Fruit fly (Drosophila melanogaster): ENCODE results near the gene inaF-C.

Gene inaF-C

DNA sequence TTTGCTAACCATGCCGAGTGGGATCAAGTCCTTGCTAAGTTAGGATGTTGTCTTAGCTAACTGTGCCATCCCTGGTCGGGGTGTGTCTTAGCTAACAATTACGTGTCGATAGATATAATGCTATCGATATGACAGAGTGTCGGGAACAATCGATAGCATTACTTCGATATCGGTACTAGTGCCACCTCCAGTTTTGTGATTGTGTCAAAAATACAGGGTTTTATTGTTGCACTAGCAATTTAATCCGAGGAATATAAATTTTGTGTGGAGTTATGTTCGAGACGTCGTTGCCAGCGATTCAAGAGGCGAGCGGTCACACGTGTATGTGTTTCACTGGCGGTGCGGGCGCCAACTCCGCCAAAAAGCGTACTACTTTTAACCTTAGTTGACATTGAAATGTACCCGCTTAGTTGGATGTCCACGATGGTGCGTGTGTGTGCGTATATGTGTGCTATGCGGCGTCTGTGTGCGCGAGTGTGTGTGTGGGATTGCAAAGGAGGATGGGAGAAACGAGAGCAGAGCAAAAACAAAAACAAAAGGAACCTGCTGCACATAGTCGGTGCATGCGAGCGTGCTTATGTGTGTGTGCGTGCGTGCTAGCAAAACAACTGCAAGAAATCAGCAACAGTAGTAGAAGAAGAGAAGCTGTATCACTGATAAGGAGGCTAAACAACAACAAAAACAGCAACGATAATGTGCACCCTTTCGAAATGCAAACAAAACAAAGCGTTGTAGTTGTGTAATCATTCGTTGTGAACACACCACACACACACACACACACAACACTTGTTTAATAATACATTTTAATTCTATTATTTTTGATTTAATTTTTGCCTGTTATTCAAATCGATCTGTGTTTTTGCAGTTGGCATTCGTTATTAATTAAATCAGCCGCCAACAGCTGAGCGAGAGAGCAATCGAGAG, 36.3 kb downstream of the inaF-C start, which contains the start of gene PhKgamma (continued):
- no peak; the same call in 1 of the 2 replicates for TF ChIP-seq CG9932 (GFP tag; IDR thresholded peaks at IDR 0.05)
- TF ChIP-seq CG8478 (optimal IDR thresholded peaks at IDR 0.05), result peak; percentile 59
- no peak for TF ChIP-seq pan (optimal IDR thresholded peaks at IDR 0.05)
- TF ChIP-seq pan (GFP tag; optimal IDR thresholded peaks at IDR 0.05 in 1 of 2, IDR thresholded peaks at IDR 0.05 in 1 of 2), result no peak
- peak; percentile 82 for TF ChIP-seq nom (GFP tag; optimal IDR thresholded peaks at IDR 0.05)
- TF ChIP-seq HLH4C (GFP tag; IDR thresholded peaks at IDR 0.05; ENCODE audit: partially characterized antibody), result peak; percentile 87
- TF ChIP-seq CTCF (GFP tag; optimal IDR thresholded peaks at IDR 0.05), result peak; percentile 80
- TF ChIP-seq CG18599 (GFP tag; optimal IDR thresholded peaks at IDR 0.05), result peak; percentile 53
- TF ChIP-seq pho (GFP tag; optimal IDR thresholded peaks at IDR 0.05), result peak; percentile 56
- peak; percentile 50 for TF ChIP-seq sug (tag; optimal IDR thresholded peaks at IDR 0.05)
- peak; percentile 86 for TF ChIP-seq D (optimal IDR thresholded peaks at IDR 0.05)
- no peak for TF ChIP-seq D (GFP tag; optimal IDR thresholded peaks at IDR 0.05)
- TF ChIP-seq zf30C (GFP tag; optimal IDR thresholded peaks at IDR 0.05), result no peak
- peak; percentile 76 for TF ChIP-seq trem (tag; optimal IDR thresholded peaks at IDR 0.05)
- TF ChIP-seq CG9727 (GFP tag; optimal IDR thresholded peaks at IDR 0.05), result peak; percentile 20
- TF ChIP-seq CG7963 (GFP tag; IDR thresholded peaks at IDR 0.05; ENCODE audit: partially characterized antibody), result peak; percentile 92
- TF ChIP-seq CG5245 (GFP tag; optimal IDR thresholded peaks at IDR 0.05), result no peak
- TF ChIP-seq tup (GFP tag; optimal IDR thresholded peaks at IDR 0.05), result no peak
- TF ChIP-seq gt (GFP tag; IDR thresholded peaks at IDR 0.05), result no peak
- peak; percentile 53 for TF ChIP-seq nmo (GFP tag; optimal IDR thresholded peaks at IDR 0.05)
- TF ChIP-seq CG2120 (GFP tag; optimal IDR thresholded peaks at IDR 0.05), result peak; percentile 46
- TF ChIP-seq Xbp1 (GFP tag; optimal IDR thresholded peaks at IDR 0.05), result peak; percentile 99
- peak; percentile 33 for TF ChIP-seq CG6854 (GFP tag; optimal IDR thresholded peaks at IDR 0.05)
- TF ChIP-seq Hand (GFP tag; optimal IDR thresholded peaks at IDR 0.05), result peak; percentile 33
- peak; percentile 81 for TF ChIP-seq CG13894 (tag; optimal IDR thresholded peaks at IDR 0.05)
- TF ChIP-seq Aef1 (GFP tag; IDR thresholded peaks at IDR 0.05), result no peak
- TF ChIP-seq Vsx1 (GFP tag; optimal IDR thresholded peaks at IDR 0.05), result no peak
- TF ChIP-seq CG3163 (GFP tag; optimal IDR thresholded peaks at IDR 0.05), result peak; percentile 1
- peak; percentile 63 for TF ChIP-seq phol (tag; optimal IDR thresholded peaks at IDR 0.05)
- peak; percentile 10 for TF ChIP-seq Nf-YB (GFP tag; optimal IDR thresholded peaks at IDR 0.05)
- TF ChIP-seq nerfin-2 (GFP tag; IDR thresholded peaks at IDR 0.05; ENCODE audit: partially characterized antibody), result peak; percentile 81
- TF ChIP-seq Fer1 (GFP tag; optimal IDR thresholded peaks at IDR 0.05), result peak; percentile 62
- TF ChIP-seq Ets97D (GFP tag; optimal IDR thresholded peaks at IDR 0.05), result peak; percentile 88
- TF ChIP-seq Pdp1 (GFP tag; optimal IDR thresholded peaks at IDR 0.05), result peak in 1 of 2 experiments; percentile 84
- peak in 1 of 2 experiments; percentile 63 for TF ChIP-seq insv (GFP tag; optimal IDR thresholded peaks at IDR 0.05)
- peak; percentile 21 for TF ChIP-seq gem (tag; optimal IDR thresholded peaks at IDR 0.05)
- TF ChIP-seq CG7928 (GFP tag; optimal IDR thresholded peaks at IDR 0.05), result peak; percentile 93
- peak; percentile 86 for TF ChIP-seq Med (GFP tag)
- TF ChIP-seq CG3281 (GFP tag; optimal IDR thresholded peaks at IDR 0.05), result peak; percentile 4
- peak; percentile 15 for TF ChIP-seq slou (GFP tag; optimal IDR thresholded peaks at IDR 0.05)
- peak; percentile 29 for TF ChIP-seq CoRest (tag; optimal IDR thresholded peaks at IDR 0.05)
- TF ChIP-seq CG18262 (tag; optimal IDR thresholded peaks at IDR 0.05), result no peak
- peak; percentile 86 for TF ChIP-seq Lhr (GFP tag; optimal IDR thresholded peaks at IDR 0.05)
- peak; percentile 93 for TF ChIP-seq CG13287 (GFP tag; IDR thresholded peaks at IDR 0.05; ENCODE audit: partially characterized antibody)
- no peak for TF ChIP-seq CG9215 (GFP tag; IDR thresholded peaks at IDR 0.05)
- TF ChIP-seq CG2875 (GFP tag; optimal IDR thresholded peaks at IDR 0.05), result no peak
- peak; percentile 80 for TF ChIP-seq hb (GFP tag; IDR thresholded peaks at IDR 0.05; ENCODE audit: partially characterized antibody)
- TF ChIP-seq lilli (GFP tag; optimal IDR thresholded peaks at IDR 0.05), result no peak
